Worm (Caenorhabditis elegans) whole organism, midembryonic: ENCODE measurements around the gene eif-3.D.

Source experiments
- T22C8.4 ChIP-seq: fragments of 200-800 bp; sonication (Bioruptor generic); IDR thresholded peaks from 2 replicates; pipeline ENCODE4 v1.3.6; 2022; ENCODE audit warnings: missing genetic modification characterization, missing compliant biosample characterization
- cog-1 ChIP-seq: sonication (generic microtip); optimal IDR thresholded peaks from 2 replicates; lab custom pipeline; 2016; ENCODE audit warnings: missing genetic modification characterization, missing compliant biosample characterization
- flt-1 ChIP-seq: fragments of 200-800 bp; sonication (Bioruptor generic); IDR thresholded peaks from 2 replicates; pipeline ENCODE4 v1.3.6; 2022; ENCODE audit warnings: missing genetic modification characterization, missing compliant biosample characterization
- klf-2 ChIP-seq: fragments of 200-800 bp; sonication (Bioruptor generic); conservative IDR thresholded peaks from 2 replicates; pipeline ENCODE4 v1.3.6; 2022; ENCODE audit warnings: missing genetic modification reagents, missing genetic modification characterization, missing compliant biosample characterization
- med-1 ChIP-seq: sonication (generic microtip); optimal IDR thresholded peaks from 2 replicates; lab custom pipeline; 2017; ENCODE audit warnings: missing genetic modification characterization, mild to moderate bottlenecking, missing compliant biosample characterization, antibody characterized with exemption, missing genetic modification reagents; ENCODE audit not compliant: insufficient read depth

- TF ChIP-seq klf-2 (GFP tag; lab: Robert Waterston, UW) (no peak), flt-1 (GFP tag; lab: Robert Waterston, UW) (no peak), T22C8.4 (GFP tag; lab: Robert Waterston, UW) (no peak), cog-1 (tag; lab: Kevin White, UChicago) (no peak), med-1 (GFP tag; lab: Kevin White, UChicago) (no peak)
Measured at ce11 chrIII:9002545-9002944, 31.2 kb upstream of the eif-3.D start, which contains the start of the genes F59B2.15 and zif-1.
